Fruit fly (Drosophila melanogaster): Measurements from ENCODE around the gene Prp40.

Gene Prp40

dm6 chr2L:2987681-2988381, 35.2 kb upstream of the Prp40 start, which contains the start of the genes Chd1 and Bem46 (continued):
- TF ChIP-seq CG6654 (GFP tag; optimal IDR thresholded peaks at IDR 0.05) (peak; percentile 68), cg (GFP tag; optimal IDR thresholded peaks at IDR 0.05) (no peak), az2 (GFP tag; optimal IDR thresholded peaks at IDR 0.05) (peak; percentile 88), CG5180 (GFP tag; optimal IDR thresholded peaks at IDR 0.05) (no peak), CG9817 (tag; optimal IDR thresholded peaks at IDR 0.05) (peak; percentile 89), ac (GFP tag; optimal IDR thresholded peaks at IDR 0.05) (no peak), p53 (GFP tag; optimal IDR thresholded peaks at IDR 0.05) (no peak), sna (GFP tag; IDR thresholded peaks at IDR 0.05; ENCODE audit: partially characterized antibody) (no peak), gro (GFP tag; optimal IDR thresholded peaks at IDR 0.05) (peak; percentile 27), bsh (GFP tag; optimal IDR thresholded peaks at IDR 0.05) (peak in 1 of 2 experiments; percentile 81), nom (GFP tag; optimal IDR thresholded peaks at IDR 0.05) (peak; percentile 32), insv (GFP tag; optimal IDR thresholded peaks at IDR 0.05) (peak in 1 of 2 experiments; percentile 54), CG15601 (tag; optimal IDR thresholded peaks at IDR 0.05) (no peak), CG6854 (GFP tag; optimal IDR thresholded peaks at IDR 0.05) (no peak), CG8765 (GFP tag; IDR thresholded peaks at IDR 0.05) (peak; percentile 66), vvl (GFP tag; IDR thresholded peaks at IDR 0.05) (peak; percentile 84), CG4328 (GFP tag; optimal IDR thresholded peaks at IDR 0.05) (peak; percentile 81), Fer2 (tag; optimal IDR thresholded peaks at IDR 0.05) (peak; percentile 74), sens-2 (GFP tag; IDR thresholded peaks at IDR 0.05) (no peak), mirr (GFP tag; optimal IDR thresholded peaks at IDR 0.05) (peak; percentile 15), CG7839 (tag; optimal IDR thresholded peaks at IDR 0.05) (peak; percentile 88), CG10979 (tag; optimal IDR thresholded peaks at IDR 0.05) (peak; percentile 77), Sry-β (GFP tag; optimal IDR thresholded peaks at IDR 0.05) (peak; percentile 96), Sox102F (GFP tag; optimal IDR thresholded peaks at IDR 0.05) (no peak), CG11696 (GFP tag; IDR thresholded peaks at IDR 0.05) (peak; percentile 54; the same call in 1 of the 2 replicates), TFAM (GFP tag; optimal IDR thresholded peaks at IDR 0.05) (no peak), C15 (GFP tag; IDR thresholded peaks at IDR 0.05) (no peak), CG14860 (GFP tag; IDR thresholded peaks at IDR 0.05; ENCODE audit: partially characterized antibody) (no peak), Blimp-1 (GFP tag; optimal IDR thresholded peaks at IDR 0.05) (no peak), fd64A (GFP tag; optimal IDR thresholded peaks at IDR 0.05) (no peak), nau (GFP tag; optimal IDR thresholded peaks at IDR 0.05) (no peak), oc (tag; optimal IDR thresholded peaks at IDR 0.05) (peak; percentile 52), gce (GFP tag; IDR thresholded peaks at IDR 0.05) (0 out of 3 replicates have a peak, but pooled peaks have one; percentile 8), ranshi (GFP tag; IDR thresholded peaks at IDR 0.05) (peak; percentile 83; the same call in 1 of the 2 replicates), CG12236 (GFP tag; optimal IDR thresholded peaks at IDR 0.05) (no peak), hkb (optimal IDR thresholded peaks at IDR 0.05) (no peak), hkb (GFP tag; IDR thresholded peaks at IDR 0.05) (peak; percentile 72), Ets97D (GFP tag; optimal IDR thresholded peaks at IDR 0.05) (peak; percentile 34), knrl (GFP tag; IDR thresholded peaks at IDR 0.05; ENCODE audit: partially characterized antibody) (0 out of 3 replicates have a peak, but pooled peaks have one; percentile 23), Neu2 (GFP tag; optimal IDR thresholded peaks at IDR 0.05; ENCODE audit: borderline replicate concordance) (no peak), stwl (tag; optimal IDR thresholded peaks at IDR 0.05) (peak; percentile 18), CG10462 (GFP tag; optimal IDR thresholded peaks at IDR 0.05) (peak; percentile 72), schlank (tag; optimal IDR thresholded peaks at IDR 0.05) (peak; percentile 51), org-1 (GFP tag; optimal IDR thresholded peaks at IDR 0.05) (peak; percentile 64), MESR4 (GFP tag; optimal IDR thresholded peaks at IDR 0.05) (peak; percentile 10), CG6254 (GFP tag; optimal IDR thresholded peaks at IDR 0.05) (peak; percentile 53), gt (GFP tag; IDR thresholded peaks at IDR 0.05) (0 out of 2 replicates have a peak, but pooled peaks have one; percentile 28), lola (GFP tag; optimal IDR thresholded peaks at IDR 0.05) (peak in 1 of 3 experiments; percentile 87)
